Worm (Caenorhabditis elegans): Measurements from ENCODE around the gene smc-3.

DNA sequence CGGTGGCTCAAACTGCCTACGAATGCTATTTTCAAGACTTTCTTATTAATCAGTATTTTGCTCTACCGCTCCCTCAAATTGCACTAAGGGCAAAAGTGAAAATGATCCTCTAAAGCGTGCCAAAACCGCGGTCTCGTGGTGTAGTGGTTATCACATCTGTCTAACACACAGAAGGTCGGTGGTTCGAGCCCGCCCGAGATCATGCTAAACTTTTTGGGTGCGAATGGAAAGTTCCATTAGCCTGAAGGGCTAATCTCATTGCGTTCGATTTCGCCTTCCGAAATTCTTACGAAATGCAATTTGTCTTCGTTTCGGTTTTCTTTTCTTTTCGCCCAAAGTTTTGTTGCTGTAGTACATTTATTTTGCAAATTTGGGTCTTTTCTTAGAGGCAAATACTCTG lies 62.8 kb downstream of the smc-3 start:
- no peak for TF ChIP-seq lsy-2 (tag; optimal IDR thresholded peaks at IDR 0.05)
- no peak for TF ChIP-seq bed-3 (GFP tag; optimal IDR thresholded peaks at IDR 0.05)
- TF ChIP-seq mls-2 (tag; optimal IDR thresholded peaks at IDR 0.05): no peak
- no peak for TF ChIP-seq nhr-76 (tag; optimal IDR thresholded peaks at IDR 0.05)
- TF ChIP-seq nhr-12 (tag; optimal IDR thresholded peaks at IDR 0.05): no peak

Measured in whole organism, mixed stage, embryonic.